Worm (Caenorhabditis elegans) whole organism, early embryonic: ENCODE results near the gene grd-5.

Source experiments
- F13C5.2 ChIP-seq: sonication (generic microtip); optimal IDR thresholded peaks from 2 replicates; lab custom pipeline; 2017; ENCODE audit warnings: mild to moderate bottlenecking, missing genetic modification characterization, inconsistent platforms, missing compliant biosample characterization
- aly-1 ChIP-seq: sonication (generic microtip); optimal IDR thresholded peaks from 2 replicates; lab custom pipeline; 2016; ENCODE audit warnings: missing genetic modification characterization, missing compliant biosample characterization
- ama-1 ChIP-seq: fragments of 150-350 bp; optimal IDR thresholded peaks from 2 replicates; lab custom pipeline; 2014
- ceh-13 ChIP-seq: fragments of 200-800 bp; sonication (Bioruptor generic); optimal IDR thresholded peaks from 2 replicates; lab custom pipeline; 2018; ENCODE audit warnings: mild to moderate bottlenecking, missing genetic modification characterization, missing compliant biosample characterization
- ets-7 ChIP-seq: sonication (generic microtip); optimal IDR thresholded peaks from 2 replicates; lab custom pipeline; 2016; ENCODE audit warnings: missing genotype, missing genetic modification characterization, missing compliant biosample characterization
- flt-1 ChIP-seq: fragments of 200-800 bp; sonication (Bioruptor generic); IDR thresholded peaks from 2 replicates; pipeline ENCODE4 v1.3.6; 2022; ENCODE audit warnings: missing genetic modification characterization, missing compliant biosample characterization
- pes-1 ChIP-seq: fragments of 200-800 bp; sonication (Bioruptor generic); IDR thresholded peaks from 2 replicates; pipeline ENCODE4 v1.3.6; 2022; ENCODE audit warnings: missing genetic modification reagents, missing genetic modification characterization, missing compliant biosample characterization
- sea-1 ChIP-seq: fragments of 200-800 bp; sonication (Bioruptor generic); conservative IDR thresholded peaks from 2 replicates; pipeline ENCODE4 v1.3.6; 2022; ENCODE audit warnings: missing genetic modification characterization, missing compliant biosample characterization
- tra-4 ChIP-seq: sonication (generic microtip); optimal IDR thresholded peaks from 2 replicates; lab custom pipeline; 2017; ENCODE audit warnings: missing genetic modification characterization, missing compliant biosample characterization

DNA sequence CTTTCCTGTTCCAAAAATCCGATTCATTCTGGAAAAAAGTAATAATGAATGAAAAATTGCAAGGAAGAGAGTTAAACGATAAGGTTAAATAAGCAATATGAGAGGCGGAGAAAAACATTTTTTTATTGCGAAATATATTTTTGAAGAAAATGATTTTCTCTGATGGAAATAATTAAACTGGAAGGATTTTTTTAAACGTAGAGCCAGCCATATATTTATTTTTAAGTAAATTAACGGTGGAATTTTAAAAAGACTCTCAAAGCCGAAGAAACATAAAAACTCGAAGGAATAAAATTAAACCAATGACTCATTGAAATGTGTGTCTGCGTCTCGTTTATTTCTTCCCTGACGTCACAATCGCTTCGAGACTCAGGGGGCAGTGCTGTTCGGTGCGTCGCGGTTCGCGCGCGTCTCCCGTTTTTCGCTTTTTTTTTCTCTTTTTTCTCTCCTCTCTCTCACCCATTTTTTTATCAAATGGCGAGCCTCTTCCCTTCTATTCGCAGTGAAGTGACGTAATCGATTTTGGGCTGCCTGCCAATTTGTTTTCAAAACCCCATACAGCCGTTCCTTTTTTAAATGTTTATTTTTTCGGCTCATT, 12.6 kb upstream of the grd-5 start, which contains the start of gene vps-60:
- TF ChIP-seq sea-1 (GFP tag; lab: Robert Waterston, UW) (peak; percentile 28; the same call in 1 of the 2 replicates), ama-1 (no peak), pes-1 (GFP tag; lab: Robert Waterston, UW) (no peak), aly-1 (tag; lab: Kevin White, UChicago) (no peak), F13C5.2 (tag; lab: Kevin White, UChicago) (peak; percentile 57), tra-4 (tag; lab: Kevin White, UChicago) (no peak), ets-7 (tag; lab: Kevin White, UChicago) (peak; percentile 11), flt-1 (GFP tag; lab: Robert Waterston, UW) (peak; percentile 44; the same call in 1 of the 2 replicates), ceh-13 (GFP tag; lab: Kevin White, UChicago) (no peak)
